Worm (Caenorhabditis elegans) whole organism, L1 larva: Measurements from ENCODE around the gene col-154.

ENCODE experiments used
- fkh-10 ChIP-seq: sonication (generic microtip); optimal IDR thresholded peaks from 2 replicates; lab custom pipeline; 2017; ENCODE audit warnings: missing biosample characterization, missing genetic modification reagents, missing genetic modification characterization
- hlh-4 ChIP-seq: sonication (generic microtip); optimal IDR thresholded peaks from 2 replicates; lab custom pipeline; 2016; ENCODE audit warnings: mild to moderate bottlenecking, missing genetic modification characterization, missing compliant biosample characterization
- nhr-12 ChIP-seq: sonication (generic microtip); optimal IDR thresholded peaks from 2 replicates; lab custom pipeline; 2017; ENCODE audit warnings: missing biosample characterization, missing genetic modification characterization
- skn-1 ChIP-seq: fragments of 150-350 bp; optimal IDR thresholded peaks from 2 replicates; lab custom pipeline; 2014; ENCODE audit warnings: missing biosample characterization, missing genetic modification characterization
- snpc-4 ChIP-seq: fragments of 150-350 bp; optimal IDR thresholded peaks from 2 replicates; lab custom pipeline; 2014; ENCODE audit warnings: missing biosample characterization, missing genetic modification characterization
- tbx-2 ChIP-seq: sonication (generic microtip); optimal IDR thresholded peaks from 2 replicates; lab custom pipeline; 2016; ENCODE audit warnings: missing genetic modification characterization, missing compliant biosample characterization
- zag-1 ChIP-seq: fragments of 150-350 bp; optimal IDR thresholded peaks from 2 replicates; lab custom pipeline; 2014; ENCODE audit warnings: missing biosample characterization, missing genetic modification characterization

DNA sequence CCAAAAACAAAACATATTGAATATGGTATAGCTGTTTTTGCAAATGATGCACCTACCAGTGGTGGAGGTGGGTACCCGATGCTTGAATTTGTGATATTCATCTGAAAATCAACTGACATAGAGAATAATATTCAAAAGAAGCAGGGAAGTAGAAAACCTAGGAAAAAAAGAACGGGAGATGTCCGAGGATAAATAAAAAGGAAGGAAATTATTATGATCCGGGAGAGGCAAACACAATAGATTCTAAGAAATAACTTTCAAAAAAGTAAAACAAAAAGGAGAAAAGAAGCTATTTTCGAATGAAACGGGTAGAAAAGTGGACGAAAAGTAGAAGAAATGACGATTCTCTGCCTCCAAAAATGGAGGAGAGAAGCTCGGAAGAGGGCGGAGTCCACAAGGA is 32.3 kb upstream of the col-154 start, which contains the start of gene npr-25:
- no peak for TF ChIP-seq snpc-4
- no peak for TF ChIP-seq hlh-4 (tag; lab: Kevin White, UChicago)
- no peak for TF ChIP-seq skn-1
- no peak for TF ChIP-seq nhr-12 (tag; lab: Kevin White, UChicago)
- TF ChIP-seq fkh-10 (GFP tag; lab: Kevin White, UChicago): no peak
- TF ChIP-seq zag-1 (tag; lab: Kevin White, UChicago): no peak
- no peak for TF ChIP-seq tbx-2 (tag; lab: Kevin White, UChicago)
